Worm (Caenorhabditis elegans): ENCODE measurements around the gene pqn-29.

ce11 chrIII:4687134-4687533 is 41.0 kb upstream of the pqn-29 start:
- TF ChIP-seq K12H6.12 (tag; optimal IDR thresholded peaks at IDR 0.05), result no peak
- TF ChIP-seq T07F8.4 (tag; optimal IDR thresholded peaks at IDR 0.05), result no peak
- no peak for TF ChIP-seq Y53G8AR.9 (GFP tag; conservative IDR thresholded peaks at IDR 0.05)
- TF ChIP-seq rec-8 (tag; optimal IDR thresholded peaks at IDR 0.05), result no peak
- no peak for TF ChIP-seq dpl-1 (GFP tag; optimal IDR thresholded peaks at IDR 0.05)
- TF ChIP-seq Y56A3A.18 (GFP tag; IDR thresholded peaks at IDR 0.05), result no peak
- TF ChIP-seq nhr-90 (tag; optimal IDR thresholded peaks at IDR 0.05), result no peak
- TF ChIP-seq hmg-20 (GFP tag; IDR thresholded peaks at IDR 0.05), result no peak
- TF ChIP-seq attf-6 (GFP tag; IDR thresholded peaks at IDR 0.05), result no peak
- TF ChIP-seq snpc-1.3 (tag; optimal IDR thresholded peaks at IDR 0.05; ENCODE audit: insufficient read depth), result no peak

All from whole organism, young adult.